Fruit fly (Drosophila melanogaster): ENCODE data around the gene RpL34b.

The RpL34b gene

DNA sequence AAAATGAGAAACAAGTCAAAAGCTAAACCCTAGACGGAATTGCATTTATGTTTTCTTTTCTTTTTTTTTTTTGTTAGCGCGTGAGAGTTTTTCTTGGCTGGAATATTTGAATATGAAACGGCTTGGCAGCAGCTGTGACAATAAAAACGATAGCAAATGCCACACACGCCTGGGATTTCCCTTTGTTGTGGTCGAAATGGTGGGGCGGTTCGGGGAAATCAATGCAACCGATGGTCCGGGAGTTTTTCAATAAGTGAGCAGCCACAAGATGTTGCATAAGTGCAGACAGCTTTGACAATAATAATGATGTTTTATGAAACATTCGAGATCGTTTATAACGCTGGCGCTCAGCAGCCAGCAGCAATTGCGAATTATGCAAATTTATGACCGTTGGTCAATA, 24.2 kb downstream of the RpL34b start:
- TF ChIP-seq Clk (GFP tag; optimal IDR thresholded peaks at IDR 0.05): no peak
- TF ChIP-seq CG7045 (GFP tag; optimal IDR thresholded peaks at IDR 0.05): no peak
- no peak for TF ChIP-seq bab1 (GFP tag; optimal IDR thresholded peaks at IDR 0.05)
- TF ChIP-seq Hr96 (GFP tag; optimal IDR thresholded peaks at IDR 0.05): no peak

DNA sequence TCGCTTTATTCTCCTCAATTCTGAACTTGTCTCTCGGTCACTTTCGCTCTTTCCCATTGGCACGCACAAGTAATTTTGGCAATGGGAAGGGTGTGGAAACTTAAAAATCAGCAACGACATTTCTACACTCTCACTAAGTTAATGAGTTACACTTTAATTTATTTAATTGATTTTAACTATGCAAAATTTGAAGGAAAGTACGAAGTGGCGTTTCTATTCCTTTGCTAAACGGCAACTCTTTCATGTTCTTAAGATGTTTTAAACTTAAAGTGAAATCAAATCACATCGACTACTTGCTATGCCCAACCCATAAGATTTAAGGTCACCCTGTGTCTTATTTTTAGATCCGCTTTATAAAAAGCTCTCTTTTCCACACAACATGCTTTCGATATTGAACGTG, 30.6 kb downstream of the RpL34b start:
- TF ChIP-seq bab1 (GFP tag; optimal IDR thresholded peaks at IDR 0.05) (no peak), CG7101 (tag; optimal IDR thresholded peaks at IDR 0.05) (no peak), CG7045 (GFP tag; optimal IDR thresholded peaks at IDR 0.05) (no peak), kay (GFP tag; ENCODE audit: borderline replicate concordance) (peak; percentile 79), CG11617 (GFP tag; optimal IDR thresholded peaks at IDR 0.05) (peak; percentile 23), Crg-1 (GFP tag; optimal IDR thresholded peaks at IDR 0.05) (no peak), cic (GFP tag; optimal IDR thresholded peaks at IDR 0.05) (no peak)

DNA sequence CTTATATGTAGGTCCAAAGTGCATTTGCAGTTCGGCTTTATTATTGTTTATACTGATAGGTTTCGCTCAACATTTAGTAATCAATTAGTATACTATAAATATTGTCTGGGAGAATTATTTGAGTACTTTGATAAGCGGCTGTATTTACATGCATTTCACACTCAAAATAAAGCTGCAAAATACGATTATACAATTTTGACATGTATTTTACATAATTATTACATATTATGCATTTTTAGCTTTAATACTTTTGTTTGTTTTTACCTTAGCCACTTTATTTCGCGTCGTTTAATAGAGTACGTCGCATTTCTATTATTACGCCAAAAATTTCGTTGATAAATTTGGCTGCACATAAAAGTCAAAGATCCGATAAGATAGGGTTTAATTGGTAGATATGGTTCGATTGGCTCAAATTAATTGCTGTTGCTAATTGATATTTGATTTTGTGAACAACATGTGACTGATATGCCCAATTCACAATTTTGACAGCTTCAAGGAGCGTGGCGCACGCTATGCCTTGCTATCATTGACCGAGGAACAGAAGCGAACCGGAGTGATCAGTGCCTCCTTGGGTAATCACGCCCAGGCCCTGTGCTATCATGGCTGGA, 35.0 kb downstream of the RpL34b start:
- no peak for TF ChIP-seq ovo (GFP tag; optimal IDR thresholded peaks at IDR 0.05)
- peak; percentile 95 for TF ChIP-seq kay (GFP tag; ENCODE audit: borderline replicate concordance)

DNA sequence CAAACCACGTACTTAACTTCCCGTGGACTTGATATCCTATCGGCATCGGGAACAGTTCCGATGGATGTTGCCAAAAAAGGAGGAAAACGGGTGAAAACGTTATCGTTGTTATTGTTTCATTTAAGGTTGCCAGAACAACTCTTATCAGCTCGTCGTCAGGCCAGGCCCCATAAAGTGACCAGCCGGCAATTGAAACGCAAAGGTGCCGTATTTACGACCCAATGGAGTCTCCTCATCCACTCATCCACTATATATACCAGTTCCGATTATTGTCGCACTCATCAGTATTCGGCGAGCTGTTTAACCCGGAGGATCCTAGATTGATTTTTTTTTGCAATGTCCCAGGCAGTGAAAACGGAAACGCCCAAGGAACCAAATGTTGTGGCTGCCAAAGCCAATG, 35.9 kb downstream of the RpL34b start, which contains the start of gene Srr:
Gene Srr, plus strand, starts transcription at position 278 of the 400 bp plus-strand sequence.
- no peak for TF ChIP-seq CG12768 (GFP tag; optimal IDR thresholded peaks at IDR 0.05)
- TF ChIP-seq tj (GFP tag; optimal IDR thresholded peaks at IDR 0.05): peak; percentile 6

DNA sequence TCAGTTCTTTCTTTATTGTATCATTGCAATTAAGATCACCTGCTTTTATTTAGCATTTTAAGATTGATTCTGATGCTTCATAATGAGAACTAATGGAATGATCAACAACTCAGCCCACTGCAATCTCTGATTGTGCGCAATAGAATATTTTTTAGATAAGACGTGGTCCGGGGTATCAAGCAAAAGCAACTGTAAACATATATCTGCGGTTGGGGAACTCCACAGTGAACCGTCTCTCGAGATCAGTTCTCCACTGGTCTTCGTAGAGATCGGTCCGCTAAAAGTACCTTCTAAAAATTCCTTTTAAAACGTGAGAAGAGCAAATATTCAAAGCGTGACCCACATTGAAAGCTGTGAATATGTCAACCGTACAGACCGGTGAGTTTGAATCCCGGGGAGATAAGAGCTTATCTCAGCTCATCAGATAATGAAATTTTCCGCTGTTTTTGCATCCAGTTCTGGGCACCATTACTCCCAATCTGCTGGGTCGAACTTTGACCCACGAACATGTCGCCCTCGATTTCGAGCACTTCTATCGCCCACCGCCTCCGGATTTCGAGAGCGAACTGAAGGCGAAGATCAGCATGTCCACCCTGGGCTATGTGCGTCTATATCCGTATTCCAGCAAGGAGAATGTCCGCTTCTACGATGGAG, 37.8 kb downstream of the RpL34b start, which contains the start of gene CG18473:
Gene CG18473, plus strand, starts transcription at position 240 of the 654 bp plus-strand sequence.
- TF ChIP-seq kay (GFP tag; ENCODE audit: borderline replicate concordance) (peak; percentile 9), cic (GFP tag; optimal IDR thresholded peaks at IDR 0.05) (no peak)

DNA sequence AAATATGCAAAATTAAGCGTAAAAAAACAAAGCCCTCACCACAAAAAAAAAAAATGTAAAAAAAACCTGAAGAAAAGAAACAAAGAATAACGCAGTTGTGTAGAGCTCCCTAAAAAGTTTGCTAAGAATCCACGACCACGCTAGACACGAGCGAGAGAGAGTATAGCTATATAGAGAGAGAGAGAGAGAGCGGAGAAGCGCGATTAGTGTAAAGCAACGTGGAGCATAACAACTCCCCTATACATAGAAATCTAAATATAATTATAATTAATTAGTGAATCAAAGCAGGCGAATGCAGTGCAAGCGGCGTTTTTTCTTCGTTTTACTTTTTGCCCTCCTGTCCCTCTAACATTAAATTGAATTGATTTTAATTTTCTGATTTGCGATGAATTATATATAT, 41.6 kb downstream of the RpL34b start:
- TF ChIP-seq CG33017 (tag; optimal IDR thresholded peaks at IDR 0.05) (no peak), CG7101 (tag; optimal IDR thresholded peaks at IDR 0.05) (no peak), pad (GFP tag; optimal IDR thresholded peaks at IDR 0.05) (no peak), Hr96 (GFP tag; optimal IDR thresholded peaks at IDR 0.05) (no peak), cnc (optimal IDR thresholded peaks at IDR 0.05) (no peak), bab1 (GFP tag; optimal IDR thresholded peaks at IDR 0.05) (no peak), CG5204 (GFP tag; optimal IDR thresholded peaks at IDR 0.05) (no peak), CG11617 (GFP tag; optimal IDR thresholded peaks at IDR 0.05) (no peak), CG12768 (GFP tag; optimal IDR thresholded peaks at IDR 0.05) (no peak), Crg-1 (GFP tag; optimal IDR thresholded peaks at IDR 0.05) (no peak), Clk (GFP tag; optimal IDR thresholded peaks at IDR 0.05) (no peak), CG14711 (tag; optimal IDR thresholded peaks at IDR 0.05) (no peak)

DNA sequence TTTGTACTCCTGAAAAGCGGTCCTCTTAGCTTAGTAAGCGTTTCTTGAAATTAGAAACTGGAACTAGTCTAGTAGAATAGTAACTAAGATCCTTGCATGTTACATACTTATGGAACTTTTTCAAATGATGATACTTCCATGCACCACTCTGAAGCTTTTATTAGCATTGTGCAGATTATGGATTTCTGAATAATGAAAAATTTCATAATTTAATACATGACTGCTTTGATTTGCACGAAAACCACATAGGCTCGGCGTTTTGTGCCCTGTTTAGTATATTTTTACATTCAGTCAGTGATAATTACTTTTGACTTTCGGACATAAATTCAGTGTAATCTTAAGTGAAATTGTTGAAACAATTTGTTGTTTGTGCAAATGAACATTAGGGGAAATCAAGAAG, 45.8 kb downstream of the RpL34b start, which contains the start of gene CG43675:
Gene CG43675, plus strand, starts transcription at position 301 of the 400 bp plus-strand sequence.
- TF ChIP-seq CG11617 (GFP tag; optimal IDR thresholded peaks at IDR 0.05) (no peak), ovo (GFP tag; optimal IDR thresholded peaks at IDR 0.05) (no peak), CG7045 (GFP tag; optimal IDR thresholded peaks at IDR 0.05) (no peak), tj (GFP tag; optimal IDR thresholded peaks at IDR 0.05) (no peak), CG5204 (GFP tag; optimal IDR thresholded peaks at IDR 0.05) (no peak)

DNA sequence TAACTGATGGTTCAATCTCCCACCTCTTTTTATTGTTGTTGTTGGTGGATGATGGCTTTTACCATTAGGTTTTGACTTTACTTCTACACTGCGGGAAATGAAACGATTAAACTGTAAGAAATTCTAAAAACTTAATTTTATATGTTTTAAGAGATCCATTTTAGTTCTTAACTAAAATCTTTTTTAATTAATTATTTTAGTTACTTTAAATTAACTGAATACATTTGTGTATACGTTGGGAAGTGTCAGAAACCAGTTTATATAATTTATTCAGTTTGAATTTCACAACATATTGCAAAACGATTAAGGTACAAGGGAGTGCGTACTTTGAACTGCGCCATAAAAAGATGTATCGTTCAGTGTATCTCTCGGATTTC, 47.8 kb downstream of the RpL34b start:
- no peak for TF ChIP-seq ovo (GFP tag; optimal IDR thresholded peaks at IDR 0.05)
- peak; percentile 55 for TF ChIP-seq bab1 (GFP tag; optimal IDR thresholded peaks at IDR 0.05)
- peak; percentile 27 for TF ChIP-seq CG11617 (GFP tag; optimal IDR thresholded peaks at IDR 0.05)
- no peak for TF ChIP-seq Mnt (GFP tag; optimal IDR thresholded peaks at IDR 0.05)
- peak; percentile 69 for TF ChIP-seq CG7045 (GFP tag; optimal IDR thresholded peaks at IDR 0.05)
- no peak for TF ChIP-seq Clk (GFP tag; optimal IDR thresholded peaks at IDR 0.05)
- peak; percentile 77 for TF ChIP-seq CG33017 (tag; optimal IDR thresholded peaks at IDR 0.05)
- no peak for TF ChIP-seq CG1620 (GFP tag; optimal IDR thresholded peaks at IDR 0.05)
- no peak for TF ChIP-seq pad (GFP tag; optimal IDR thresholded peaks at IDR 0.05)
- no peak for TF ChIP-seq tj (GFP tag; optimal IDR thresholded peaks at IDR 0.05)
- peak; percentile 70 for TF ChIP-seq CG14711 (tag; optimal IDR thresholded peaks at IDR 0.05)
- peak; percentile 28 for TF ChIP-seq CG7101 (tag; optimal IDR thresholded peaks at IDR 0.05)
- TF ChIP-seq cnc (optimal IDR thresholded peaks at IDR 0.05): no peak
- no peak for TF ChIP-seq Hr96 (GFP tag; optimal IDR thresholded peaks at IDR 0.05)
- peak; percentile 82 for TF ChIP-seq kay (GFP tag; ENCODE audit: borderline replicate concordance)
- no peak for TF ChIP-seq CG12768 (GFP tag; optimal IDR thresholded peaks at IDR 0.05)
- no peak for TF ChIP-seq Crg-1 (GFP tag; optimal IDR thresholded peaks at IDR 0.05)
- no peak for TF ChIP-seq toe (GFP tag; optimal IDR thresholded peaks at IDR 0.05)
- TF ChIP-seq cic (GFP tag; optimal IDR thresholded peaks at IDR 0.05): no peak
- no peak for TF ChIP-seq CG5204 (GFP tag; optimal IDR thresholded peaks at IDR 0.05)

Measured in whole organism, adult.